Worm (Caenorhabditis elegans): ENCODE results near the gene scav-4.

ce11 chrX:13009645-13010044, 28.1 kb downstream of the scav-4 start:
- TF ChIP-seq nhr-237 (tag; optimal IDR thresholded peaks at IDR 0.05) (no peak), snpc-4 (tag; optimal IDR thresholded peaks at IDR 0.05) (no peak), lsy-2 (tag; optimal IDR thresholded peaks at IDR 0.05) (peak in 1 of 2 experiments; percentile 44), nhr-85 (tag) (peak; percentile 91), jun-1 (tag; optimal IDR thresholded peaks at IDR 0.05) (no peak), lin-13 (GFP tag; optimal IDR thresholded peaks at IDR 0.05) (no peak), irx-1 (tag; optimal IDR thresholded peaks at IDR 0.05) (no peak), dpl-1 (GFP tag; optimal IDR thresholded peaks at IDR 0.05) (no peak), fos-1 (tag; optimal IDR thresholded peaks at IDR 0.05) (no peak), unc-62 (GFP tag; optimal IDR thresholded peaks at IDR 0.05) (no peak)

Measured in whole organism, L1 larva.